Fruit fly (Drosophila melanogaster): ENCODE measurements around the gene Reck.

Reck gene

dm6 chr3L:14960549-14960948, 53.3 kb downstream of the Reck start:
- TF ChIP-seq psq (optimal IDR thresholded peaks at IDR 0.05): no peak
- TF ChIP-seq pan (optimal IDR thresholded peaks at IDR 0.05): no peak
- no peak for TF ChIP-seq CG8478 (optimal IDR thresholded peaks at IDR 0.05)
- no peak for TF ChIP-seq EcR (GFP tag; optimal IDR thresholded peaks at IDR 0.05)

- TF ChIP-seq EcR (GFP tag; optimal IDR thresholded peaks at IDR 0.05): no peak
- no peak for TF ChIP-seq CG8478 (optimal IDR thresholded peaks at IDR 0.05)
- no peak for TF ChIP-seq psq (optimal IDR thresholded peaks at IDR 0.05)
- TF ChIP-seq usp (GFP tag; optimal IDR thresholded peaks at IDR 0.05): no peak
- TF ChIP-seq Dll (optimal IDR thresholded peaks at IDR 0.05): no peak
- no peak for TF ChIP-seq pan (optimal IDR thresholded peaks at IDR 0.05)
Measured at dm6 chr3L:14958613-14959327, 55.1 kb downstream of the Reck start.

- TF ChIP-seq EcR (GFP tag; optimal IDR thresholded peaks at IDR 0.05) (no peak), pan (optimal IDR thresholded peaks at IDR 0.05) (no peak), usp (GFP tag; optimal IDR thresholded peaks at IDR 0.05) (no peak)
Measured at dm6 chr3L:14957033-14957328, 56.9 kb downstream of the Reck start.

dm6 chr3L:14956288-14957032, 57.4 kb downstream of the Reck start:
- TF ChIP-seq psq (optimal IDR thresholded peaks at IDR 0.05): no peak
- TF ChIP-seq pan (optimal IDR thresholded peaks at IDR 0.05): no peak
- no peak for TF ChIP-seq EcR (GFP tag; optimal IDR thresholded peaks at IDR 0.05)
- no peak for TF ChIP-seq Dll (optimal IDR thresholded peaks at IDR 0.05)
- no peak for TF ChIP-seq CG8478 (optimal IDR thresholded peaks at IDR 0.05)
- TF ChIP-seq usp (GFP tag; optimal IDR thresholded peaks at IDR 0.05): no peak

dm6 chr3L:14952858-14953669, 60.8 kb downstream of the Reck start:
- TF ChIP-seq CG8478 (optimal IDR thresholded peaks at IDR 0.05) (no peak), psq (optimal IDR thresholded peaks at IDR 0.05) (no peak), usp (GFP tag; optimal IDR thresholded peaks at IDR 0.05) (no peak), EcR (GFP tag; optimal IDR thresholded peaks at IDR 0.05) (no peak), Dll (optimal IDR thresholded peaks at IDR 0.05) (no peak), pan (optimal IDR thresholded peaks at IDR 0.05) (no peak)

Measured in whole organism.